Worm (Caenorhabditis elegans) whole organism, L1 larva: ENCODE results near the gene F32D8.1.

Experiments used
- ama-1 ChIP-seq: fragments of 150-350 bp; optimal IDR thresholded peaks from 2 replicates; lab custom pipeline; 2014
- egl-27 ChIP-seq, 2 experiments: fragments of 150-350 bp in 1 of 2; sonication (generic microtip); optimal IDR thresholded peaks; 3 replicates each; lab custom pipeline; 2017 to 2018; ENCODE audit warnings: missing biosample characterization in 2 of 2, missing genetic modification characterization in 2 of 2, missing genetic modification reagents in 2 of 2
- fos-1 ChIP-seq: fragments of 150-350 bp; optimal IDR thresholded peaks from 2 replicates; lab custom pipeline; 2014; ENCODE audit warnings: missing biosample characterization, missing genetic modification characterization
- hpl-2 ChIP-seq: fragments of 150-350 bp; optimal IDR thresholded peaks from 2 replicates; lab custom pipeline; 2014; ENCODE audit warnings: missing biosample characterization, missing genetic modification reagents, missing genetic modification characterization
- jun-1 ChIP-seq: fragments of 150-350 bp; optimal IDR thresholded peaks from 2 replicates; lab custom pipeline; 2014; ENCODE audit warnings: missing biosample characterization, missing genetic modification reagents, missing genetic modification characterization
- nhr-11 ChIP-seq: fragments of 150-350 bp; optimal IDR thresholded peaks from 2 replicates; lab custom pipeline; 2014; ENCODE audit warnings: missing biosample characterization, missing genetic modification characterization
- nhr-47 ChIP-seq: sonication (generic microtip); optimal IDR thresholded peaks from 2 replicates; lab custom pipeline; 2016; ENCODE audit warnings: mild to moderate bottlenecking, missing genetic modification characterization, moderate library complexity, missing compliant biosample characterization
- nhr-76 ChIP-seq: sonication (generic microtip); optimal IDR thresholded peaks from 2 replicates; lab custom pipeline; 2017; ENCODE audit warnings: missing biosample characterization, missing genetic modification characterization
- nhr-90 ChIP-seq: sonication (generic microtip); optimal IDR thresholded peaks from 2 replicates; lab custom pipeline; 2016; ENCODE audit warnings: mild to moderate bottlenecking, missing genetic modification characterization, missing compliant biosample characterization; ENCODE audit not compliant: poor library complexity
- pag-3 ChIP-seq: sonication (generic microtip); optimal IDR thresholded peaks from 2 replicates; lab custom pipeline; 2017; ENCODE audit warnings: missing genetic modification characterization, mild to moderate bottlenecking, missing compliant biosample characterization, antibody characterized with exemption, borderline replicate concordance; ENCODE audit not compliant: insufficient read depth
- snpc-4 ChIP-seq: fragments of 150-350 bp; optimal IDR thresholded peaks from 2 replicates; lab custom pipeline; 2014; ENCODE audit warnings: missing biosample characterization, missing genetic modification characterization
- sptf-1 ChIP-seq: fragments of 150-350 bp; optimal IDR thresholded peaks from 2 replicates; lab custom pipeline; 2014; ENCODE audit warnings: missing biosample characterization, missing genetic modification characterization
- tlp-1 ChIP-seq: fragments of 150-350 bp; optimal IDR thresholded peaks from 2 replicates; lab custom pipeline; 2014; ENCODE audit warnings: missing biosample characterization, missing genetic modification characterization
- unc-98 ChIP-seq: fragments of 200-800 bp; sonication (Bioruptor generic); IDR thresholded peaks from 2 replicates; pipeline ENCODE4 v1.3.6; 2022; ENCODE audit warnings: missing genetic modification characterization, missing compliant biosample characterization

DNA sequence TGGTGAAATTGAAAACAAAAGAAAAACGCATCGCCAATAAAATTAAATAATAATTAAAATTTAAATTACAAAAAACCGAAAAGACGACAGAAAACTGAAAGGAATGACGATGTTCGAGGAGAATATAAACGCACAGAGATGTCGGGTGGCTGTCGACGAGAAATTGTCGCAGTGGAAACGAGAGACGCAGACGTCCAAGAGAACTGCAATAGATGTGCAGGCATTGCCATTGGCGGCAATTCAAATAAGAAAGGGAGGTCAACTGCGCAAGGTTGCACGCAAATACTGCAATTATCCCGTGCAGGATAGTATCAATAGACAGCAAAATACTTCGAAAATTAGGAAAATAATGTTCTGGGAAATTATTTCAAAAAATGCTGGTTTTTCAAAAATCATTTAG is 16.5 kb downstream of the F32D8.1 start:
- TF ChIP-seq nhr-76 (peak; percentile 99), jun-1 (tag; lab: Kevin White, UChicago) (peak; percentile 98), egl-27 (tag; optimal IDR thresholded peaks at IDR 0.05; lab: Kevin White, UChicago) (peak; percentile 83 to 87), ama-1 (lab: Kevin White, UChicago) (peak; percentile 79), sptf-1 (tag; lab: Kevin White, UChicago) (no peak), hpl-2 (GFP tag; lab: Kevin White, UChicago) (peak; percentile 84), unc-98 (GFP tag; lab: Robert Waterston, UW) (peak; percentile 61; the same call in 1 of the 2 replicates), tlp-1 (tag; lab: Kevin White, UChicago) (no peak), nhr-47 (peak; percentile 99), fos-1 (tag; lab: Kevin White, UChicago) (peak; percentile 97), nhr-90 (tag; lab: Kevin White, UChicago) (peak; percentile 99), pag-3 (tag; lab: Kevin White, UChicago) (no peak), snpc-4 (tag; lab: Kevin White, UChicago) (peak; percentile 93), nhr-11 (peak; percentile 99)
